Fruit fly (Drosophila melanogaster): ENCODE data around the gene RfC4.

The RfC4 gene

dm6 chr3L:4108844-4109494, 26.9 kb downstream of the RfC4 start (continued):
- peak; percentile 28 for TF ChIP-seq dsx (GFP tag; optimal IDR thresholded peaks at IDR 0.05; ENCODE audit: poor library complexity, severe bottlenecking)
- TF ChIP-seq Lpt (GFP tag; optimal IDR thresholded peaks at IDR 0.05) = peak; percentile 44
- peak; percentile 56 for TF ChIP-seq CG34406 (GFP tag; optimal IDR thresholded peaks at IDR 0.05)
- peak; percentile 26 for TF ChIP-seq Eip93F (GFP tag; optimal IDR thresholded peaks at IDR 0.05)
- TF ChIP-seq CG11762 (GFP tag; optimal IDR thresholded peaks at IDR 0.05; ENCODE audit: insufficient read depth) = peak; percentile 56
- peak; percentile 25 for TF ChIP-seq Ets21C (GFP tag; optimal IDR thresholded peaks at IDR 0.05)
- TF ChIP-seq net (GFP tag; optimal IDR thresholded peaks at IDR 0.05) = peak; percentile 52
- peak; percentile 51 to 77 for TF ChIP-seq ss (GFP tag; optimal IDR thresholded peaks at IDR 0.05)
- TF ChIP-seq Eip78C (GFP tag) = peak; percentile 94
- TF ChIP-seq OdsH (GFP tag; optimal IDR thresholded peaks at IDR 0.05) = peak; percentile 69
- peak; percentile 68 for TF ChIP-seq CG6808 (GFP tag; optimal IDR thresholded peaks at IDR 0.05)
- peak; percentile 88 for TF ChIP-seq Hr4 (GFP tag; optimal IDR thresholded peaks at IDR 0.05)
- peak; percentile 74 for TF ChIP-seq CG3919 (GFP tag; optimal IDR thresholded peaks at IDR 0.05)
- TF ChIP-seq CG10669 (GFP tag; optimal IDR thresholded peaks at IDR 0.05) = peak; percentile 59
- no peak for TF ChIP-seq vri (GFP tag; optimal IDR thresholded peaks at IDR 0.05)

- TF ChIP-seq Sox14 (GFP tag; optimal IDR thresholded peaks at IDR 0.05) (peak; percentile 54), Eip93F (GFP tag; optimal IDR thresholded peaks at IDR 0.05) (no peak), CG6163 (GFP tag; IDR thresholded peaks at IDR 0.05) (0 out of 3 replicates have a peak, but pooled peaks have one; percentile 9), Eip78C (GFP tag) (peak; percentile 56), CG1621 (tag; optimal IDR thresholded peaks at IDR 0.05) (peak; percentile 28), esn (GFP tag; optimal IDR thresholded peaks at IDR 0.05) (no peak), fd59A (GFP tag; optimal IDR thresholded peaks at IDR 0.05) (no peak), CG11762 (GFP tag; optimal IDR thresholded peaks at IDR 0.05; ENCODE audit: insufficient read depth) (no peak), vri (GFP tag; optimal IDR thresholded peaks at IDR 0.05) (peak; percentile 17), svp (GFP tag) (peak; percentile 15), CG8119 (GFP tag; IDR thresholded peaks at IDR 0.05) (no peak), CG11902 (GFP tag; optimal IDR thresholded peaks at IDR 0.05) (no peak), fkh (GFP tag; optimal IDR thresholded peaks at IDR 0.05) (peak; percentile 93), pdm3 (GFP tag; optimal IDR thresholded peaks at IDR 0.05) (no peak), ss (GFP tag; optimal IDR thresholded peaks at IDR 0.05) (peak; percentile 41 to 49), CG6276 (GFP tag; optimal IDR thresholded peaks at IDR 0.05) (no peak)
These were observed 27.6 kb downstream of the RfC4 start, which contains the start of gene Ack for dm6 chr3L:4108072-4108843. Ack (plus strand) TSS chr3L:4108186.

- TF ChIP-seq CG6276 (GFP tag; optimal IDR thresholded peaks at IDR 0.05) (peak; percentile 37), Eip78C (GFP tag) (peak; percentile 69), CG11294 (GFP tag; IDR thresholded peaks at IDR 0.05) (no peak), salr (GFP tag; optimal IDR thresholded peaks at IDR 0.05) (no peak), Eip75B (GFP tag; optimal IDR thresholded peaks at IDR 0.05) (peak; percentile 20), vri (GFP tag; optimal IDR thresholded peaks at IDR 0.05) (peak; percentile 80), svp (GFP tag) (peak; percentile 77), Eip93F (GFP tag; optimal IDR thresholded peaks at IDR 0.05) (peak; percentile 51), ss (GFP tag; optimal IDR thresholded peaks at IDR 0.05) (peak in 1 of 2 experiments; percentile 20), CG10669 (GFP tag; optimal IDR thresholded peaks at IDR 0.05) (no peak)
These were observed 28.7 kb downstream of the RfC4 start for dm6 chr3L:4107120-4107519.

- TF ChIP-seq CG6808 (GFP tag; optimal IDR thresholded peaks at IDR 0.05) (no peak), CG6163 (GFP tag; IDR thresholded peaks at IDR 0.05) (0 out of 3 replicates have a peak, but pooled peaks have one; percentile 32), Hr39 (GFP tag; optimal IDR thresholded peaks at IDR 0.05) (no peak), eg (GFP tag; IDR thresholded peaks at IDR 0.05) (0 out of 3 replicates have a peak, but pooled peaks have one; percentile 22), lz (GFP tag; optimal IDR thresholded peaks at IDR 0.05) (no peak), topi (GFP tag; optimal IDR thresholded peaks at IDR 0.05) (no peak), Ets21C (GFP tag; optimal IDR thresholded peaks at IDR 0.05) (no peak), Eip78C (GFP tag) (peak; percentile 23), pdm3 (GFP tag; optimal IDR thresholded peaks at IDR 0.05) (no peak), CG9139 (GFP tag; optimal IDR thresholded peaks at IDR 0.05) (no peak), OdsH (GFP tag; optimal IDR thresholded peaks at IDR 0.05) (no peak), Sox14 (GFP tag; optimal IDR thresholded peaks at IDR 0.05) (peak; percentile 41), Hr38 (GFP tag; optimal IDR thresholded peaks at IDR 0.05) (no peak), CG3032 (tag; optimal IDR thresholded peaks at IDR 0.05) (no peak), CG6792 (GFP tag; optimal IDR thresholded peaks at IDR 0.05) (no peak), vri (GFP tag; optimal IDR thresholded peaks at IDR 0.05) (peak; percentile 62), svp (GFP tag) (peak; percentile 83), CG7368 (GFP tag; optimal IDR thresholded peaks at IDR 0.05) (no peak), Eip93F (GFP tag; optimal IDR thresholded peaks at IDR 0.05) (no peak), CG6276 (GFP tag; optimal IDR thresholded peaks at IDR 0.05) (no peak)
These were observed 32.3 kb downstream of the RfC4 start, which contains the start of gene Fit1 for dm6 chr3L:4103258-4104247. Fit1 (plus strand) TSS chr3L:4103564.

Measured in whole organism, prepupa.